Fruit fly (Drosophila melanogaster) whole organism, embryonic: Measurements from ENCODE around the gene twe.

ENCODE experiments used
- Atf3 ChIP-seq: fragments of 200-800 bp; sonication (Bioruptor generic); optimal IDR thresholded peaks from 3 replicates; lab custom pipeline; 2016; ENCODE audit warnings: missing biosample characterization, missing genetic modification characterization
- Atf6 ChIP-seq: fragments of 200-800 bp; sonication (Bioruptor generic); IDR thresholded peaks from 2 replicates; pipeline ENCODE4 v1.3.6; 2022; ENCODE audit warnings: missing biosample characterization, missing genetic modification characterization
- BEAF-32 ChIP-seq: fragments of 200-800 bp; sonication (Bioruptor generic); optimal IDR thresholded peaks from 3 replicates; lab custom pipeline; 2017; ENCODE audit warnings: missing biosample characterization, missing genetic modification characterization, mild to moderate bottlenecking, moderate library complexity, missing genetic modification reagents
- CG12071 ChIP-seq: fragments of 200-800 bp; sonication (Bioruptor generic); optimal IDR thresholded peaks from 3 replicates; lab custom pipeline; 2018; ENCODE audit warnings: missing biosample characterization, mild to moderate bottlenecking, missing genetic modification characterization
- CG13287 ChIP-seq: fragments of 200-800 bp; sonication (Bioruptor generic); IDR thresholded peaks from 2 replicates; pipeline ENCODE4 v1.3.6; 2022; ENCODE audit warnings: missing biosample characterization, missing genetic modification characterization; ENCODE audit not compliant: partially characterized antibody
- CG13775 ChIP-seq: fragments of 200-800 bp; sonication (Bioruptor generic); optimal IDR thresholded peaks from 3 replicates; lab custom pipeline; 2017; ENCODE audit warnings: missing biosample characterization, mild to moderate bottlenecking, missing genetic modification characterization
- CG14014 ChIP-seq: fragments of 200-800 bp; sonication (Bioruptor generic); IDR thresholded peaks from 2 replicates; pipeline ENCODE4 v1.3.6; 2022; ENCODE audit warnings: missing biosample characterization, missing genetic modification characterization
- CG17361 ChIP-seq: fragments of 200-800 bp; sonication (Bioruptor generic); IDR thresholded peaks from 3 replicates; pipeline ENCODE4 v1.3.6; 2022; ENCODE audit warnings: missing biosample characterization, missing genetic modification characterization
- CG17385 ChIP-seq: fragments of 200-800 bp; sonication (Bioruptor generic); optimal IDR thresholded peaks from 3 replicates; lab custom pipeline; 2018; ENCODE audit warnings: missing biosample characterization, mild to moderate bottlenecking, missing genetic modification characterization
- CG17612 ChIP-seq: fragments of 200-800 bp; sonication (Bioruptor generic); IDR thresholded peaks from 2 replicates; pipeline ENCODE4 v1.3.6; 2022; ENCODE audit warnings: missing biosample characterization, missing genetic modification characterization
- CG18764 ChIP-seq: fragments of 200-800 bp; sonication (Bioruptor generic); optimal IDR thresholded peaks from 3 replicates; lab custom pipeline; 2016; ENCODE audit warnings: missing biosample characterization, missing genetic modification characterization
- CG2116 ChIP-seq: fragments of 200-800 bp; sonication (Bioruptor generic); optimal IDR thresholded peaks from 3 replicates; lab custom pipeline; 2018; ENCODE audit warnings: missing biosample characterization, mild to moderate bottlenecking, missing genetic modification characterization
- CG3163 ChIP-seq: fragments of 200-800 bp; sonication (Bioruptor generic); optimal IDR thresholded peaks from 3 replicates; lab custom pipeline; 2016; ENCODE audit warnings: missing biosample characterization, missing genetic modification characterization
- CG3726 ChIP-seq: fragments of 200-800 bp; sonication (Bioruptor generic); IDR thresholded peaks from 3 replicates; pipeline ENCODE4, ENCODE4 v1.3.6; 2022; ENCODE audit warnings: missing biosample characterization, missing genetic modification characterization
- CG4854 ChIP-seq: fragments of 200-800 bp; sonication (Bioruptor generic); optimal IDR thresholded peaks from 2 replicates; lab custom pipeline; 2016; ENCODE audit warnings: missing biosample characterization, missing genetic modification characterization, inconsistent platforms
- CG7987 ChIP-seq: fragments of 200-800 bp; sonication (Bioruptor generic); optimal IDR thresholded peaks from 2 replicates; lab custom pipeline; 2018; ENCODE audit warnings: missing biosample characterization, mild to moderate bottlenecking, missing genetic modification characterization, moderate library complexity
- CG8388 ChIP-seq: fragments of 200-800 bp; sonication (Bioruptor generic); optimal IDR thresholded peaks from 2 replicates; lab custom pipeline; 2019; ENCODE audit warnings: missing biosample characterization, mild to moderate bottlenecking, missing genetic modification characterization, moderate library complexity
- CG9215 ChIP-seq: fragments of 200-800 bp; sonication (Bioruptor generic); IDR thresholded peaks from 2 replicates; pipeline ENCODE4 v1.3.6; 2022; ENCODE audit warnings: missing biosample characterization, missing genetic modification characterization
- D19A ChIP-seq: fragments of 200-800 bp; optimal IDR thresholded peaks from 3 replicates; lab custom pipeline; 2019; ENCODE audit warnings: missing biosample characterization, mild to moderate bottlenecking, missing genetic modification characterization, moderate library complexity
- E2f1 ChIP-seq: fragments of 200-800 bp; sonication (Bioruptor generic); IDR thresholded peaks from 2 replicates; pipeline ENCODE4 v1.3.6; 2022; ENCODE audit warnings: missing biosample characterization, missing genetic modification characterization
- Elba2 ChIP-seq: fragments of 200-800 bp; sonication (Bioruptor generic); optimal IDR thresholded peaks from 3 replicates; lab custom pipeline; 2016; ENCODE audit warnings: missing biosample characterization, missing genetic modification characterization
- Hr39 ChIP-seq: fragments of >200 bp; optimal IDR thresholded peaks from 2 replicates; lab custom pipeline; 2017
- Mad ChIP-seq: fragments of 200-800 bp; sonication (Bioruptor generic); optimal IDR thresholded peaks from 2 replicates; lab custom pipeline; 2016; ENCODE audit warnings: missing biosample characterization, missing genetic modification characterization
- Mes4 ChIP-seq: fragments of 200-800 bp; sonication (Bioruptor generic); optimal IDR thresholded peaks from 2 replicates; lab custom pipeline; 2016; ENCODE audit warnings: missing biosample characterization, missing genetic modification characterization
- Neu2 ChIP-seq: fragments of 200-800 bp; sonication (Bioruptor generic); optimal IDR thresholded peaks from 3 replicates; lab custom pipeline; 2016; ENCODE audit warnings: missing biosample characterization, missing genetic modification characterization, borderline replicate concordance
- PHDP ChIP-seq: fragments of 200-800 bp; sonication (Bioruptor generic); optimal IDR thresholded peaks from 3 replicates; lab custom pipeline; 2018; ENCODE audit warnings: missing biosample characterization, mild to moderate bottlenecking, missing genetic modification characterization, moderate library complexity
- YL-1 ChIP-seq: fragments of 200-800 bp; sonication (Bioruptor generic); optimal IDR thresholded peaks from 3 replicates; lab custom pipeline; 2017; ENCODE audit warnings: missing biosample characterization, mild to moderate bottlenecking, missing genetic modification characterization
- az2 ChIP-seq: fragments of 200-800 bp; sonication (Bioruptor generic); optimal IDR thresholded peaks from 3 replicates; lab custom pipeline; 2016; ENCODE audit warnings: missing biosample characterization, missing genetic modification characterization
- br ChIP-seq: fragments of >200 bp; optimal IDR thresholded peaks from 2 replicates; lab custom pipeline; 2017
- caup ChIP-seq: fragments of 200-800 bp; sonication (Bioruptor generic); optimal IDR thresholded peaks from 3 replicates; lab custom pipeline; 2017; ENCODE audit warnings: missing biosample characterization, mild to moderate bottlenecking, missing genetic modification characterization, moderate library complexity; ENCODE audit not compliant: severe bottlenecking
- dan ChIP-seq: fragments of 200-800 bp; sonication (Bioruptor generic); IDR thresholded peaks from 2 replicates; pipeline ENCODE4 v1.3.6; 2022; ENCODE audit warnings: missing biosample characterization, missing genetic modification characterization
- disco-r ChIP-seq: fragments of 200-800 bp; sonication (Bioruptor generic); optimal IDR thresholded peaks from 2 replicates; lab custom pipeline; 2016; ENCODE audit warnings: missing biosample characterization, missing genetic modification characterization
- dmrt11E ChIP-seq: fragments of 200-800 bp; sonication (Bioruptor generic); optimal IDR thresholded peaks from 3 replicates; lab custom pipeline; 2018; ENCODE audit warnings: missing biosample characterization, mild to moderate bottlenecking, missing genetic modification characterization, moderate library complexity
- eve ChIP-seq, 2 experiments: fragments of >200 bp; optimal IDR thresholded peaks; 2 replicates each; lab custom pipeline; 2017; ENCODE audit warnings: missing biosample characterization in 2 of 2, missing genetic modification characterization in 2 of 2
- gce ChIP-seq: fragments of 200-800 bp; sonication (Bioruptor generic); IDR thresholded peaks from 3 replicates; pipeline ENCODE4 v1.3.6; 2022; ENCODE audit warnings: missing biosample characterization, missing genetic modification characterization
- gfzf ChIP-seq: fragments of 200-800 bp; sonication (Bioruptor generic); optimal IDR thresholded peaks from 2 replicates; lab custom pipeline; 2016; ENCODE audit warnings: missing biosample characterization, mild to moderate bottlenecking, missing genetic modification characterization, moderate library complexity
- ham ChIP-seq: fragments of 200-800 bp; sonication (Bioruptor generic); IDR thresholded peaks from 2 replicates; pipeline ENCODE4 v1.3.6; 2022; ENCODE audit warnings: missing biosample characterization, missing genetic modification characterization
- hbn ChIP-seq: fragments of 200-800 bp; sonication (Bioruptor generic); IDR thresholded peaks from 2 replicates; pipeline ENCODE4 v1.3.6; 2022; ENCODE audit warnings: missing biosample characterization, missing genetic modification characterization; ENCODE audit not compliant: partially characterized antibody
- hkb ChIP-seq, 2 experiments: fragments of 200-800 bp in 1 of 2; fragments of >200 bp in 1 of 2; sonication (Bioruptor generic) in 1 of 2; IDR thresholded peaks in 1 of 2; optimal IDR thresholded peaks in 1 of 2; 2 replicates each; pipeline versions ENCODE4 v1.3.6 to Lab custom; 2017 to 2022; ENCODE audit warnings: missing biosample characterization in 1 of 2, missing genetic modification characterization in 1 of 2
- ind ChIP-seq: fragments of 200-800 bp; sonication (Bioruptor generic); optimal IDR thresholded peaks from 3 replicates; lab custom pipeline; 2016; ENCODE audit warnings: missing biosample characterization, missing genetic modification characterization
- jing ChIP-seq: fragments of 200-800 bp; sonication (Bioruptor generic); optimal IDR thresholded peaks from 2 replicates; lab custom pipeline; 2018; ENCODE audit warnings: missing biosample characterization, mild to moderate bottlenecking, missing genetic modification characterization
- lilli ChIP-seq: fragments of 200-800 bp; sonication (Bioruptor generic); optimal IDR thresholded peaks from 3 replicates; lab custom pipeline; 2016; ENCODE audit warnings: missing biosample characterization, missing genetic modification characterization
- mam ChIP-seq: fragments of 200-800 bp; sonication (Bioruptor generic); optimal IDR thresholded peaks from 3 replicates; lab custom pipeline; 2016; ENCODE audit warnings: missing biosample characterization, missing genetic modification characterization
- nerfin-1 ChIP-seq: fragments of 200-800 bp; sonication (Bioruptor generic); optimal IDR thresholded peaks from 3 replicates; lab custom pipeline; 2019; ENCODE audit warnings: missing biosample characterization, mild to moderate bottlenecking, missing genetic modification characterization, moderate library complexity
- org-1 ChIP-seq: fragments of 200-800 bp; sonication (Bioruptor generic); optimal IDR thresholded peaks from 2 replicates; lab custom pipeline; 2017; ENCODE audit warnings: missing biosample characterization, missing genetic modification characterization
- run ChIP-seq: fragments of 200-800 bp; sonication (Bioruptor generic); optimal IDR thresholded peaks from 3 replicates; lab custom pipeline; 2018; ENCODE audit warnings: missing biosample characterization, mild to moderate bottlenecking, missing genetic modification characterization
- salm ChIP-seq: fragments of 200-800 bp; sonication (Bioruptor generic); optimal IDR thresholded peaks from 2 replicates; lab custom pipeline; 2018; ENCODE audit warnings: missing biosample characterization, mild to moderate bottlenecking, missing genetic modification characterization
- sens ChIP-seq: fragments of 200-800 bp; sonication (Bioruptor generic); peaks from one replicate; lab custom pipeline; 2016; ENCODE audit warnings: missing biosample characterization, missing genetic modification characterization
- tio ChIP-seq: fragments of 200-800 bp; sonication (Bioruptor generic); optimal IDR thresholded peaks from 2 replicates; lab custom pipeline; 2017; ENCODE audit warnings: missing biosample characterization, missing genetic modification characterization, inconsistent platforms
- tx ChIP-seq: fragments of 200-800 bp; sonication (Bioruptor generic); optimal IDR thresholded peaks from 2 replicates; lab custom pipeline; 2016; ENCODE audit warnings: missing biosample characterization, missing genetic modification characterization
- unc-4 ChIP-seq: fragments of 200-800 bp; sonication (Bioruptor generic); IDR thresholded peaks from 2 replicates; pipeline ENCODE4 v1.3.6; 2022; ENCODE audit warnings: missing biosample characterization, missing genetic modification characterization; ENCODE audit not compliant: partially characterized antibody
- usp ChIP-seq: fragments of >200 bp; optimal IDR thresholded peaks from 2 replicates; lab custom pipeline; 2017; ENCODE audit warnings: missing biosample characterization, missing genetic modification characterization

Gene twe

dm6 chr2L:16251598-16252131 lies 10.0 kb downstream of the twe start, which contains the start of gene CG46309 (continued):
- TF ChIP-seq Elba2 (no peak), Mad (no peak), CG4854 (GFP tag; lab: Kevin White, UChicago) (no peak), nerfin-1 (tag; lab: Kevin White, UChicago) (no peak), PHDP (tag; lab: Kevin White, UChicago) (peak; percentile 58), gce (no peak), run (tag; lab: Kevin White, UChicago) (no peak), Atf6 (no peak), CG12071 (GFP tag; lab: Kevin White, UChicago) (no peak), CG13775 (GFP tag; lab: Kevin White, UChicago) (no peak), CG18764 (GFP tag; lab: Kevin White, UChicago) (no peak), CG13287 (GFP tag; lab: Robert Waterston, UW) (peak; percentile 93), eve (GFP tag; optimal IDR thresholded peaks at IDR 0.05; lab: Kevin White, UChicago) (no peak), CG17361 (no peak; the same call in 2 of the 3 replicates), CG7987 (GFP tag; lab: Kevin White, UChicago) (no peak), usp (GFP tag; lab: Kevin White, UChicago) (no peak), BEAF-32 (GFP tag; lab: Kevin White, UChicago) (peak; percentile 41), unc-4 (GFP tag; lab: Robert Waterston, UW) (no peak), tio (GFP tag; lab: Kevin White, UChicago) (peak; percentile 21), CG8388 (GFP tag; lab: Kevin White, UChicago) (peak; percentile 66), hkb (optimal IDR thresholded peaks at IDR 0.05; lab: Kevin White, UChicago) (no peak), hkb (GFP tag; IDR thresholded peaks at IDR 0.05; lab: Robert Waterston, UW) (0 out of 2 replicates have a peak, but pooled peaks have one; percentile 14), org-1 (GFP tag; lab: Kevin White, UChicago) (no peak), mam (GFP tag; lab: Kevin White, UChicago) (peak; percentile 44), disco-r (GFP tag; lab: Kevin White, UChicago) (peak; percentile 43), Atf3 (GFP tag; lab: Kevin White, UChicago) (no peak), br (lab: Kevin White, UChicago) (no peak), sens (peak; percentile 85), E2f1 (GFP tag; lab: Robert Waterston, UW) (no peak), hbn (GFP tag; lab: Robert Waterston, UW) (no peak), dan (no peak), lilli (GFP tag; lab: Kevin White, UChicago) (peak; percentile 70), CG3163 (GFP tag; lab: Kevin White, UChicago) (peak; percentile 36), salm (tag; lab: Kevin White, UChicago) (no peak), CG17385 (GFP tag; lab: Kevin White, UChicago) (no peak), caup (GFP tag; lab: Kevin White, UChicago) (peak; percentile 46), dmrt11E (no peak), tx (no peak), CG17612 (no peak), CG2116 (GFP tag; lab: Kevin White, UChicago) (peak; percentile 59), Hr39 (lab: Kevin White, UChicago) (no peak), gfzf (no peak), CG3726 (GFP tag; lab: Robert Waterston, UW) (no peak), ham (GFP tag; lab: Robert Waterston, UW) (no peak), Neu2 (GFP tag; lab: Kevin White, UChicago) (no peak), CG14014 (no peak; the same call in 1 of the 2 replicates), Mes4 (GFP tag; lab: Kevin White, UChicago) (no peak), D19A (tag; lab: Kevin White, UChicago) (no peak), CG9215 (GFP tag; lab: Robert Waterston, UW) (no peak), YL-1 (GFP tag; lab: Kevin White, UChicago) (no peak), ind (peak; percentile 35), az2 (GFP tag; lab: Kevin White, UChicago) (no peak), jing (no peak)
